Worm (Caenorhabditis elegans) whole organism, late embryonic: Measurements from ENCODE around the gene F31F6.3.

ENCODE experiments used
- C08G9.2 ChIP-seq: sonication (generic microtip); optimal IDR thresholded peaks from 2 replicates; lab custom pipeline; 2016; ENCODE audit warnings: mild to moderate bottlenecking, missing genetic modification characterization, moderate library complexity, missing compliant biosample characterization
- C38D4.7 ChIP-seq: fragments of 200-800 bp; sonication (Bioruptor generic); optimal IDR thresholded peaks from 2 replicates; lab custom pipeline; 2018; ENCODE audit warnings: mild to moderate bottlenecking, missing genetic modification characterization, moderate library complexity, missing compliant biosample characterization
- F13H6.1 ChIP-seq: sonication (generic microtip); optimal IDR thresholded peaks from 2 replicates; lab custom pipeline; 2016; ENCODE audit warnings: missing genetic modification characterization, missing compliant biosample characterization
- K09A11.1 ChIP-seq: sonication (generic microtip); optimal IDR thresholded peaks from 2 replicates; lab custom pipeline; 2017; ENCODE audit warnings: antibody characterized with exemption, mild to moderate bottlenecking, missing genetic modification characterization, missing compliant biosample characterization; ENCODE audit not compliant: insufficient read depth
- T23F11.4 ChIP-seq: fragments of 200-800 bp; sonication (Bioruptor generic); optimal IDR thresholded peaks from 2 replicates; lab custom pipeline; 2018; ENCODE audit warnings: mild to moderate bottlenecking, missing genetic modification characterization, missing compliant biosample characterization
- Y22D7AL.16 ChIP-seq: sonication (generic microtip); optimal IDR thresholded peaks from 2 replicates; lab custom pipeline; 2016; ENCODE audit warnings: missing genetic modification characterization, missing compliant biosample characterization
- ahr-1 ChIP-seq: sonication (generic microtip); optimal IDR thresholded peaks from 2 replicates; lab custom pipeline; 2016; ENCODE audit warnings: missing genetic modification characterization, missing compliant biosample characterization
- ama-1 ChIP-seq: fragments of 150-350 bp; optimal IDR thresholded peaks from 2 replicates; lab custom pipeline; 2014
- ceh-14 ChIP-seq: sonication (generic microtip); optimal IDR thresholded peaks from 2 replicates; lab custom pipeline; 2016; ENCODE audit warnings: missing genotype, missing genetic modification characterization, missing compliant biosample characterization
- ceh-18 ChIP-seq: sonication (generic microtip); optimal IDR thresholded peaks from 2 replicates; lab custom pipeline; 2016; ENCODE audit warnings: missing genetic modification characterization, missing compliant biosample characterization
- ceh-19 ChIP-seq: fragments of 200-800 bp; sonication (Bioruptor generic); optimal IDR thresholded peaks from 2 replicates; lab custom pipeline; 2018; ENCODE audit warnings: mild to moderate bottlenecking, missing genetic modification characterization, missing compliant biosample characterization
- ceh-2 ChIP-seq: sonication (generic microtip); optimal IDR thresholded peaks from 2 replicates; lab custom pipeline; 2016; ENCODE audit warnings: missing genotype, missing genetic modification characterization, missing compliant biosample characterization
- ceh-22 ChIP-seq: sonication (generic microtip); optimal IDR thresholded peaks from 2 replicates; lab custom pipeline; 2017; ENCODE audit warnings: missing biosample characterization, missing genetic modification characterization
- ceh-24 ChIP-seq: sonication (generic microtip); optimal IDR thresholded peaks from 2 replicates; lab custom pipeline; 2016; ENCODE audit warnings: mild to moderate bottlenecking, missing genetic modification characterization, missing compliant biosample characterization
- ceh-31 ChIP-seq: sonication (generic microtip); optimal IDR thresholded peaks from 2 replicates; lab custom pipeline; 2016; ENCODE audit warnings: missing genetic modification characterization, missing compliant biosample characterization
- ceh-34 ChIP-seq: sonication (generic microtip); optimal IDR thresholded peaks from 2 replicates; lab custom pipeline; 2016; ENCODE audit warnings: mild to moderate bottlenecking, missing genetic modification characterization, missing compliant biosample characterization
- ceh-45 ChIP-seq: fragments of 200-800 bp; sonication (Bioruptor generic); IDR thresholded peaks from 2 replicates; pipeline ENCODE4 v1.3.6; 2022; ENCODE audit warnings: missing genetic modification reagents, missing genetic modification characterization, missing compliant biosample characterization
- ceh-48 ChIP-seq: sonication (generic microtip); optimal IDR thresholded peaks from 2 replicates; lab custom pipeline; 2016; ENCODE audit warnings: missing genetic modification characterization, inconsistent platforms, missing compliant biosample characterization
- ceh-6 ChIP-seq: fragments of 200-800 bp; sonication (Bioruptor generic); optimal IDR thresholded peaks from 2 replicates; lab custom pipeline; 2018; ENCODE audit warnings: mild to moderate bottlenecking, missing genetic modification characterization, missing compliant biosample characterization
- ceh-9 ChIP-seq: sonication (generic microtip); optimal IDR thresholded peaks from 2 replicates; lab custom pipeline; 2016; ENCODE audit warnings: mild to moderate bottlenecking, missing genetic modification characterization, inconsistent platforms, missing compliant biosample characterization
- dmd-4 ChIP-seq: sonication (generic microtip); optimal IDR thresholded peaks from 2 replicates; lab custom pipeline; 2016; ENCODE audit warnings: borderline replicate concordance, missing genetic modification characterization, missing compliant biosample characterization
- dve-1 ChIP-seq: sonication (generic microtip); optimal IDR thresholded peaks from 2 replicates; lab custom pipeline; 2017; ENCODE audit warnings: antibody characterized with exemption, mild to moderate bottlenecking, missing genetic modification characterization, missing compliant biosample characterization
- elt-2 ChIP-seq: sonication (generic microtip); optimal IDR thresholded peaks from 2 replicates; lab custom pipeline; 2016; ENCODE audit warnings: missing genetic modification reagents, missing genetic modification characterization, missing compliant biosample characterization
- eyg-1 ChIP-seq: sonication (generic microtip); optimal IDR thresholded peaks from 2 replicates; lab custom pipeline; 2016; ENCODE audit warnings: missing genotype, missing genetic modification characterization, missing compliant biosample characterization
- fkh-10 ChIP-seq: fragments of 150-350 bp; optimal IDR thresholded peaks from 2 replicates; lab custom pipeline; 2014; ENCODE audit warnings: missing biosample characterization, missing genetic modification reagents, missing genetic modification characterization
- hlh-13 ChIP-seq: fragments of 200-800 bp; sonication (Bioruptor generic); optimal IDR thresholded peaks from 2 replicates; lab custom pipeline; 2018; ENCODE audit warnings: mild to moderate bottlenecking, missing genetic modification characterization, missing compliant biosample characterization
- hlh-15 ChIP-seq: sonication (generic microtip); optimal IDR thresholded peaks from 2 replicates; lab custom pipeline; 2016; ENCODE audit warnings: missing genetic modification characterization, missing compliant biosample characterization
- hlh-6 ChIP-seq: sonication (generic microtip); optimal IDR thresholded peaks from 2 replicates; lab custom pipeline; 2016; ENCODE audit warnings: missing genotype, missing genetic modification characterization, missing compliant biosample characterization
- lim-6 ChIP-seq: sonication (generic microtip); optimal IDR thresholded peaks from 2 replicates; lab custom pipeline; 2016; ENCODE audit warnings: missing genetic modification characterization, missing compliant biosample characterization
- madf-2 ChIP-seq: sonication (generic microtip); optimal IDR thresholded peaks from 2 replicates; lab custom pipeline; 2017; ENCODE audit warnings: missing genetic modification characterization, missing compliant biosample characterization
- mec-3 ChIP-seq: sonication (generic microtip); optimal IDR thresholded peaks from 2 replicates; lab custom pipeline; 2016; ENCODE audit warnings: borderline replicate concordance, missing genetic modification characterization, missing compliant biosample characterization
- nhr-11 ChIP-seq: fragments of 150-350 bp; optimal IDR thresholded peaks from 2 replicates; lab custom pipeline; 2014; ENCODE audit warnings: missing biosample characterization, missing genetic modification characterization
- nhr-232 ChIP-seq: sonication (generic microtip); optimal IDR thresholded peaks from 2 replicates; lab custom pipeline; 2016; ENCODE audit warnings: missing genetic modification characterization, missing compliant biosample characterization
- npax-4 ChIP-seq: sonication (generic microtip); optimal IDR thresholded peaks from 2 replicates; lab custom pipeline; 2016; ENCODE audit warnings: missing genetic modification characterization, missing compliant biosample characterization
- odd-2 ChIP-seq: sonication (generic microtip); optimal IDR thresholded peaks from 2 replicates; lab custom pipeline; 2017; ENCODE audit warnings: antibody characterized with exemption, mild to moderate bottlenecking, missing genetic modification characterization, missing compliant biosample characterization
- pag-3 ChIP-seq: sonication (generic microtip); optimal IDR thresholded peaks from 2 replicates; lab custom pipeline; 2016; ENCODE audit warnings: missing compliant biosample characterization, missing genetic modification characterization, borderline replicate concordance
- pat-9 ChIP-seq: fragments of 200-800 bp; sonication (Bioruptor generic); optimal IDR thresholded peaks from 2 replicates; lab custom pipeline; 2018; ENCODE audit warnings: mild to moderate bottlenecking, missing genetic modification characterization, moderate library complexity, missing compliant biosample characterization
- pax-1 ChIP-seq: fragments of 150-350 bp; optimal IDR thresholded peaks from 2 replicates; lab custom pipeline; 2014; ENCODE audit warnings: missing biosample characterization, missing genetic modification characterization
- pha-2 ChIP-seq: sonication (generic microtip); optimal IDR thresholded peaks from 2 replicates; lab custom pipeline; 2017; ENCODE audit warnings: mild to moderate bottlenecking, missing genetic modification characterization, missing compliant biosample characterization
- pha-4 ChIP-seq: fragments of 150-350 bp; optimal IDR thresholded peaks from 2 replicates; lab custom pipeline; 2018; ENCODE audit warnings: missing biosample characterization, missing genetic modification reagents, missing genetic modification characterization
- pqm-1 ChIP-seq: sonication (generic microtip); optimal IDR thresholded peaks from 2 replicates; lab custom pipeline; 2016; ENCODE audit warnings: missing genetic modification characterization, missing compliant biosample characterization
- rnt-1 ChIP-seq: sonication (generic microtip); optimal IDR thresholded peaks from 2 replicates; lab custom pipeline; 2016; ENCODE audit warnings: missing genetic modification characterization, missing compliant biosample characterization
- sdc-2 ChIP-seq: sonication (generic microtip); optimal IDR thresholded peaks from 2 replicates; lab custom pipeline; 2016; ENCODE audit warnings: missing genotype, missing genetic modification characterization, missing compliant biosample characterization
- sox-2 ChIP-seq: fragments of 200-800 bp; sonication (Bioruptor generic); IDR thresholded peaks from 2 replicates; pipeline ENCODE4 v1.3.6; 2022; ENCODE audit warnings: missing genetic modification reagents, missing genetic modification characterization, missing compliant biosample characterization
- syd-9 ChIP-seq: sonication (generic microtip); optimal IDR thresholded peaks from 2 replicates; lab custom pipeline; 2016; ENCODE audit warnings: mild to moderate bottlenecking, missing genetic modification characterization, moderate library complexity, missing compliant biosample characterization
- tbx-2 ChIP-seq: sonication (generic microtip); optimal IDR thresholded peaks from 2 replicates; lab custom pipeline; 2016; ENCODE audit warnings: missing genetic modification characterization, missing compliant biosample characterization
- ttx-3 ChIP-seq: sonication (generic microtip); optimal IDR thresholded peaks from 2 replicates; lab custom pipeline; 2016; ENCODE audit warnings: missing genetic modification reagents, missing genetic modification characterization, missing compliant biosample characterization
- unc-3 ChIP-seq, 2 experiments: fragments of 200-800 bp in 1 of 2; sonication (Bioruptor generic) in 1 of 2; sonication (generic microtip) in 1 of 2; conservative IDR thresholded peaks in 1 of 2; optimal IDR thresholded peaks in 1 of 2; 2 replicates each; pipeline versions ENCODE4 v1.3.6 to Lab custom; 2016 to 2022; ENCODE audit warnings: missing compliant biosample characterization in 2 of 2, missing genetic modification characterization in 2 of 2, missing genetic modification reagents in 1 of 2
- unc-42 ChIP-seq: sonication (generic microtip); optimal IDR thresholded peaks from 2 replicates; lab custom pipeline; 2016; ENCODE audit warnings: missing genotype, missing genetic modification characterization, missing compliant biosample characterization
- unc-55 ChIP-seq: sonication (generic microtip); optimal IDR thresholded peaks from 2 replicates; lab custom pipeline; 2017; ENCODE audit warnings: missing biosample characterization, missing genetic modification reagents, missing genetic modification characterization
- unc-86 ChIP-seq: sonication (generic microtip); optimal IDR thresholded peaks from 2 replicates; lab custom pipeline; 2016; ENCODE audit warnings: missing genetic modification characterization, missing compliant biosample characterization
- zip-5 ChIP-seq: sonication (generic microtip); optimal IDR thresholded peaks from 2 replicates; lab custom pipeline; 2016; ENCODE audit warnings: missing genetic modification characterization, missing compliant biosample characterization
- ztf-16 ChIP-seq: sonication (generic microtip); optimal IDR thresholded peaks from 2 replicates; lab custom pipeline; 2017; ENCODE audit warnings: missing genetic modification characterization, missing compliant biosample characterization

Gene F31F6.3

DNA sequence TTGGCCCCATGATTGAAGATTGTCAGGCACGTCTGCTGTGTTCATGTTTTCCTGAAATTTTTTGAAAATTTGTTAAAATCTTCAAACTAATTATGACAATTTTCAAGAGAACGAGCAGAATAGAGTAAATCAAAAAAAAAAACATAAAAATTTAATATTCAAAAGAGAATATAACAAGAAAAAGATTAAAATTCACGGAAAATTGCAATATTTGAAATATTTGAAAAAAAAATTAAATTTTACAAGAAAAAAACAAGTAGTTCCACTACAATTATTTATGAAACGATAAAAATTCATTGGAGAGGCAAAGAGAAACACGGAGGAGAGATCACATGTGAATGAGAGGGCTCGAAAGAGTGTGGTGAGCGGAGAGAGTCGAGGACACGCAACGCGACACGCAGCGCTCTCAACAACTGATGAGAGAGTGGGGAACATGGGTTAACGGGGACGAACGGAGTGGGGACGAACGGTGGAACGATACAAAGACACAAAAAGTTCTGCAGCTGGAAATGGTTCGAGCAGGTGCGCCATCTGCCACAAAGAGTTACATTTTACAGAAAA, 48.1 kb downstream of the F31F6.3 start, which contains the start of gene mbk-1:
Gene mbk-1 (minus strand): TSS at position 51 of the 561 bp plus-strand sequence.
- TF ChIP-seq K09A11.1 (tag; lab: Kevin White, UChicago) (no peak), rnt-1 (tag; lab: Kevin White, UChicago) (no peak), ceh-45 (no peak), unc-3 (GFP tag; conservative IDR thresholded peaks at IDR 0.05; lab: Robert Waterston, UW) (no peak), unc-3 (tag; optimal IDR thresholded peaks at IDR 0.05; lab: Kevin White, UChicago) (no peak), ama-1 (no peak), ceh-6 (no peak), eyg-1 (tag; lab: Kevin White, UChicago) (no peak), ztf-16 (tag; lab: Kevin White, UChicago) (no peak), hlh-15 (no peak), ceh-9 (no peak), hlh-13 (GFP tag; lab: Kevin White, UChicago) (no peak), F13H6.1 (tag; lab: Kevin White, UChicago) (no peak), ceh-48 (tag; lab: Kevin White, UChicago) (no peak), lim-6 (tag; lab: Kevin White, UChicago) (no peak), unc-42 (tag; lab: Kevin White, UChicago) (peak; percentile 28), ahr-1 (tag; lab: Kevin White, UChicago) (no peak), ttx-3 (tag; lab: Kevin White, UChicago) (no peak), ceh-31 (tag; lab: Kevin White, UChicago) (peak; percentile 52), pat-9 (tag; lab: Kevin White, UChicago) (no peak), unc-55 (GFP tag; lab: Kevin White, UChicago) (peak; percentile 78), madf-2 (no peak), ceh-34 (tag; lab: Kevin White, UChicago) (peak; percentile 65), T23F11.4 (GFP tag; lab: Kevin White, UChicago) (no peak), dmd-4 (tag; lab: Kevin White, UChicago) (no peak), C38D4.7 (no peak), fkh-10 (no peak), sox-2 (GFP tag; lab: Robert Waterston, UW) (no peak), Y22D7AL.16 (tag; lab: Kevin White, UChicago) (no peak), mec-3 (tag; lab: Kevin White, UChicago) (no peak), ceh-19 (GFP tag; lab: Kevin White, UChicago) (no peak), pax-1 (tag; lab: Kevin White, UChicago) (no peak), tbx-2 (tag; lab: Kevin White, UChicago) (peak; percentile 67), pha-2 (tag; lab: Kevin White, UChicago) (no peak), npax-4 (no peak), nhr-11 (tag; lab: Kevin White, UChicago) (no peak), ceh-2 (tag; lab: Kevin White, UChicago) (peak; percentile 40), C08G9.2 (tag; lab: Kevin White, UChicago) (no peak), ceh-18 (tag; lab: Kevin White, UChicago) (peak; percentile 38), elt-2 (peak; percentile 11), pqm-1 (tag; lab: Kevin White, UChicago) (no peak), unc-86 (tag; lab: Kevin White, UChicago) (no peak), syd-9 (tag; lab: Kevin White, UChicago) (peak; percentile 8), pag-3 (tag; lab: Kevin White, UChicago) (no peak), nhr-232 (tag; lab: Kevin White, UChicago) (no peak), pha-4 (tag; lab: Kevin White, UChicago) (no peak), hlh-6 (tag; lab: Kevin White, UChicago) (no peak), sdc-2 (tag; lab: Kevin White, UChicago) (peak; percentile 76), ceh-24 (tag; lab: Kevin White, UChicago) (no peak), ceh-22 (tag; lab: Kevin White, UChicago) (no peak), ceh-14 (tag; lab: Kevin White, UChicago) (no peak), odd-2 (tag; lab: Kevin White, UChicago) (no peak), dve-1 (tag; lab: Kevin White, UChicago) (no peak), zip-5 (tag; lab: Kevin White, UChicago) (no peak)
